Fruit fly (Drosophila melanogaster) whole organism, prepupa: ENCODE results near the gene CG44476.

Source experiments
- Blimp-1 ChIP-seq: fragments of 200-800 bp; sonication (Bioruptor generic); optimal IDR thresholded peaks from 3 replicates; lab custom pipeline; 2017; ENCODE audit warnings: missing biosample characterization, missing genetic modification characterization, mild to moderate bottlenecking, moderate library complexity, missing genetic modification reagents
- CG10631 ChIP-seq: fragments of 200-800 bp; sonication (Bioruptor generic); optimal IDR thresholded peaks from 2 replicates; lab custom pipeline; 2016; ENCODE audit warnings: missing biosample characterization, missing genetic modification characterization
- CG6792 ChIP-seq: fragments of 200-800 bp; sonication (Bioruptor generic); optimal IDR thresholded peaks from 3 replicates; lab custom pipeline; 2016; ENCODE audit warnings: missing biosample characterization, missing genetic modification characterization
- CG9139 ChIP-seq: fragments of 200-800 bp; sonication (Bioruptor generic); optimal IDR thresholded peaks from 3 replicates; lab custom pipeline; 2017; ENCODE audit warnings: missing biosample characterization, mild to moderate bottlenecking, missing genetic modification characterization
- Ets21C ChIP-seq: fragments of 200-800 bp; sonication (Bioruptor generic); optimal IDR thresholded peaks from 3 replicates; lab custom pipeline; 2016; ENCODE audit warnings: missing biosample characterization, missing genetic modification characterization
- Gug ChIP-seq: fragments of 200-800 bp; sonication (Bioruptor generic); IDR thresholded peaks from 2 replicates; pipeline ENCODE4 v1.3.6; 2022; ENCODE audit warnings: missing biosample characterization, missing genetic modification characterization
- achi ChIP-seq: fragments of 200-800 bp; sonication (Bioruptor generic); optimal IDR thresholded peaks from 3 replicates; lab custom pipeline; 2016; ENCODE audit warnings: missing biosample characterization, missing genetic modification characterization
- spab ChIP-seq: fragments of 200-800 bp; sonication (Bioruptor generic); optimal IDR thresholded peaks from 2 replicates; lab custom pipeline; 2017; ENCODE audit warnings: missing biosample characterization, mild to moderate bottlenecking, missing genetic modification characterization, missing genetic modification reagents

DNA sequence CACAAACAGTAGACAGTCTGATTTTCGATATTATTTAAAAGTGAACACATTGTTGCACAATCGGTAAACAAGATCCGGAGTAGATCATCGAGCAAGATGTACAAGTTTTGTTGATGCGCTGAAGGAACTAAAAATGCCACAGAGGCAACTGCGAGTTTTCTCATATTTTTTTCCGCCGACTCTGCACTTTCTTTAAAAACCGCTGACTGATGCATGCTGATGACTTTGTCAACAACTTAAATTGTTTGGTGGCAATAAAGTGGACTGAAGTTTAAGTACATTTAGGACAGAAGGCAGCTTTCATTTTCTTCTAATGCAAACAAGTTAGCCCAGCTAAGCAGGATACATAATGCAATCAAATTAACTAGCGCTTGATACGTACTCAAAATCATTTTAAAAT is 544 bp downstream of the CG44476 start:
- TF ChIP-seq spab (GFP tag; lab: Kevin White, UChicago): no peak
- no peak for TF ChIP-seq Ets21C (GFP tag; lab: Kevin White, UChicago)
- no peak for TF ChIP-seq achi (GFP tag; lab: Kevin White, UChicago)
- TF ChIP-seq Gug (GFP tag; lab: Robert Waterston, UW): no peak
- TF ChIP-seq Blimp-1: no peak
- no peak for TF ChIP-seq CG9139 (GFP tag; lab: Kevin White, UChicago)
- TF ChIP-seq CG10631 (GFP tag; lab: Kevin White, UChicago): no peak
- no peak for TF ChIP-seq CG6792
